Worm (Caenorhabditis elegans) whole organism, L4 larva: Measurements from ENCODE around the gene C13B4.1.

Source experiments
- F10B5.3 ChIP-seq: sonication (generic microtip); optimal IDR thresholded peaks from 2 replicates; lab custom pipeline; 2016; ENCODE audit warnings: mild to moderate bottlenecking, missing genetic modification characterization, missing compliant biosample characterization
- F26F4.8 ChIP-seq: fragments of 200-800 bp; sonication (Bioruptor generic); conservative IDR thresholded peaks from 2 replicates; pipeline ENCODE4 v1.3.6; 2022; ENCODE audit warnings: missing genetic modification characterization, missing compliant biosample characterization
- F49E8.2 ChIP-seq: sonication (generic microtip); optimal IDR thresholded peaks from 2 replicates; lab custom pipeline; 2016; ENCODE audit warnings: missing compliant biosample characterization, mild to moderate bottlenecking, missing genetic modification characterization, borderline replicate concordance
- ZK337.2 ChIP-seq: fragments of 200-800 bp; sonication (Bioruptor generic); IDR thresholded peaks from 2 replicates; pipeline ENCODE4 v1.3.6; 2022; ENCODE audit warnings: missing genetic modification reagents, missing genetic modification characterization, missing compliant biosample characterization
- aha-1 ChIP-seq: fragments of 150-350 bp; peaks from one replicate; lab custom pipeline; 2014; ENCODE audit warnings: missing biosample characterization, missing genetic modification characterization
- ceh-32 ChIP-seq: sonication (generic microtip); optimal IDR thresholded peaks from 2 replicates; lab custom pipeline; 2016; ENCODE audit warnings: mild to moderate bottlenecking, missing genetic modification characterization, missing compliant biosample characterization; ENCODE audit not compliant: poor library complexity
- cey-2 ChIP-seq: sonication (generic microtip); optimal IDR thresholded peaks from 3 replicates; lab custom pipeline; 2017; ENCODE audit warnings: missing genetic modification characterization, mild to moderate bottlenecking, missing compliant biosample characterization, antibody characterized with exemption, borderline replicate concordance; ENCODE audit not compliant: insufficient read depth
- ctbp-1 ChIP-seq: fragments of 200-800 bp; sonication (Bioruptor generic); IDR thresholded peaks from 2 replicates; pipeline ENCODE4 v1.3.6; 2022; ENCODE audit warnings: missing genetic modification reagents, missing genetic modification characterization, missing compliant biosample characterization
- daf-16 ChIP-seq, 3 experiments: sonication (generic microtip); optimal IDR thresholded peaks; 2 replicates each; lab custom pipeline; 2016 to 2017; ENCODE audit warnings: missing genetic modification characterization in 3 of 3, missing genetic modification reagents in 3 of 3, mild to moderate bottlenecking in 2 of 3, missing compliant biosample characterization in 2 of 3, missing biosample characterization in 1 of 3, moderate library complexity in 1 of 3
- daf-19 ChIP-seq: fragments of 200-800 bp; sonication (Bioruptor generic); conservative IDR thresholded peaks from 2 replicates; pipeline ENCODE4 v1.3.6; 2022; ENCODE audit warnings: missing genetic modification characterization, missing compliant biosample characterization
- dmd-6 ChIP-seq: fragments of 200-800 bp; sonication (Bioruptor generic); IDR thresholded peaks from 2 replicates; pipeline ENCODE4 v1.3.6; 2022; ENCODE audit warnings: missing genetic modification reagents, missing genetic modification characterization, missing compliant biosample characterization
- dmd-8 ChIP-seq: fragments of 200-800 bp; sonication (Bioruptor generic); IDR thresholded peaks from 2 replicates; pipeline ENCODE4 v1.3.6; 2022; ENCODE audit warnings: missing genetic modification characterization, missing compliant biosample characterization
- egl-27 ChIP-seq: sonication (generic microtip); optimal IDR thresholded peaks from 3 replicates; lab custom pipeline; 2017; ENCODE audit warnings: missing biosample characterization, missing genetic modification reagents, missing genetic modification characterization
- fos-1 ChIP-seq: fragments of 150-350 bp; optimal IDR thresholded peaks from 2 replicates; lab custom pipeline; 2014; ENCODE audit warnings: missing biosample characterization, missing genetic modification characterization
- hmg-1.1 ChIP-seq: fragments of 200-800 bp; sonication (Bioruptor generic); IDR thresholded peaks from 2 replicates; pipeline ENCODE4 v1.3.6; 2022; ENCODE audit warnings: missing genetic modification reagents, missing genetic modification characterization, missing compliant biosample characterization
- lim-7 ChIP-seq: fragments of 200-800 bp; sonication (Bioruptor generic); IDR thresholded peaks from 2 replicates; pipeline ENCODE4 v1.3.6; 2022; ENCODE audit warnings: missing genetic modification characterization, missing compliant biosample characterization
- lin-1 ChIP-seq: fragments of 200-800 bp; sonication (Bioruptor generic); IDR thresholded peaks from 2 replicates; pipeline ENCODE4 v1.3.6; 2022; ENCODE audit warnings: missing genetic modification reagents, missing genetic modification characterization, missing compliant biosample characterization
- lin-13 ChIP-seq: fragments of 150-350 bp; optimal IDR thresholded peaks from 2 replicates; lab custom pipeline; 2014; ENCODE audit warnings: missing biosample characterization, missing genetic modification reagents, missing genetic modification characterization
- lin-15B ChIP-seq: fragments of 150-350 bp; sonication (generic microtip); optimal IDR thresholded peaks from 3 replicates; lab custom pipeline; 2014; ENCODE audit warnings: missing biosample characterization, missing genetic modification characterization
- lin-39 ChIP-seq: fragments of 150-350 bp; optimal IDR thresholded peaks from 2 replicates; lab custom pipeline; 2014; ENCODE audit warnings: missing biosample characterization, missing genetic modification reagents, missing genetic modification characterization
- mxl-3 ChIP-seq: fragments of 200-800 bp; sonication (Bioruptor generic); optimal IDR thresholded peaks from 2 replicates; lab custom pipeline; 2018; ENCODE audit warnings: mild to moderate bottlenecking, missing genetic modification characterization, missing compliant biosample characterization
- nhr-237 ChIP-seq: sonication (generic microtip); optimal IDR thresholded peaks from 2 replicates; lab custom pipeline; 2017; ENCODE audit warnings: missing biosample characterization, missing genetic modification characterization
- nhr-25 ChIP-seq: sonication (generic microtip); optimal IDR thresholded peaks from 2 replicates; lab custom pipeline; 2017; ENCODE audit warnings: missing genetic modification characterization, mild to moderate bottlenecking, missing compliant biosample characterization, antibody characterized with exemption, moderate library complexity, borderline replicate concordance; ENCODE audit not compliant: insufficient read depth
- php-3 ChIP-seq: fragments of 200-800 bp; sonication (Bioruptor generic); IDR thresholded peaks from 2 replicates; pipeline ENCODE4 v1.3.6; 2022; ENCODE audit warnings: missing genetic modification reagents, missing genetic modification characterization, missing compliant biosample characterization
- rbr-2 ChIP-seq: sonication (generic microtip); optimal IDR thresholded peaks from 2 replicates; lab custom pipeline; 2016; ENCODE audit warnings: missing genotype, missing genetic modification characterization, missing compliant biosample characterization
- snpc-4 ChIP-seq: fragments of 150-350 bp; optimal IDR thresholded peaks from 2 replicates; lab custom pipeline; 2014; ENCODE audit warnings: missing biosample characterization, missing genetic modification characterization
- spr-3 ChIP-seq: fragments of 200-800 bp; sonication (Bioruptor generic); optimal IDR thresholded peaks from 2 replicates; lab custom pipeline; 2018; ENCODE audit warnings: mild to moderate bottlenecking, missing genetic modification characterization, missing compliant biosample characterization
- unc-130 ChIP-seq: sonication (generic microtip); optimal IDR thresholded peaks from 2 replicates; lab custom pipeline; 2016; ENCODE audit warnings: missing genetic modification reagents, missing genetic modification characterization, missing compliant biosample characterization
- unc-62 ChIP-seq, 3 experiments: fragments of 150-350 bp in 1 of 3; sonication (generic microtip); optimal IDR thresholded peaks in 2 of 3; peaks in 1 of 3; 1 replicate in 1 of 3; 2 replicates in 2 of 3; lab custom pipeline; 2014 to 2017; ENCODE audit warnings: missing biosample characterization in 3 of 3, missing genetic modification characterization in 3 of 3, missing genetic modification reagents in 3 of 3, missing genotype in 1 of 3

The C13B4.1 gene

DNA sequence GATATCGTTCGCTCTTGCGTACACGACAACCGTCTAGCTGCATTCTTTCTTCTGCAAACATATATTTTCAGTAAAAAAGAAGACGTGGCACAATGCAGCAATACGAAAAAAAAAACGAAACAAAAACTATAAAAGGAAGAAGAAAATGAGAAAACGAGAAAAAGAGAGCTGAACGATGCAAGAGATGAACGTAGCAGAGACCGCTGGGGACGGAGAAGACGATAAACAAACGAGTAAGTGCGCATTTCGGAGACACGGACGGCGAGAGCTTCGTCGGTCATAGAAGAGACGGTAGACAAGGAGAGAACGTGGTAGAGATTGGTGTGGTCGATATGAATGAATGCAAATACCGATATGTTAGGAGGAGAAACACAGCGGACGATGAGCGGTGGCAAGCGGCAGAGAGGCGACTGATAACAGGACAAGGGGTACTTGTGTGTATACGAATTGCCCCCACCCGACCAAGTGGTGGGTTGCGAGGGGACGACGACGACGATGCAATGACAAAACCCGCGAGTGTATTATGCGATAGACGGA, 41.4 kb downstream of the C13B4.1 start, which contains the start of gene K04B12.2 (continued):
- TF ChIP-seq lim-7 (GFP tag; lab: Robert Waterston, UW) (no peak), php-3 (GFP tag; lab: Robert Waterston, UW) (peak; percentile 35; the same call in 1 of the 2 replicates), unc-130 (GFP tag; lab: Kevin White, UChicago) (no peak), nhr-25 (tag; lab: Kevin White, UChicago) (no peak), lin-39 (tag; lab: Kevin White, UChicago) (no peak), cey-2 (tag; lab: Kevin White, UChicago) (no peak), dmd-8 (GFP tag; lab: Robert Waterston, UW) (no peak), fos-1 (tag; lab: Kevin White, UChicago) (no peak), lin-15B (tag; lab: Kevin White, UChicago) (no peak), ctbp-1 (GFP tag; lab: Robert Waterston, UW) (no peak), lin-13 (GFP tag; lab: Kevin White, UChicago) (peak; percentile 19)

DNA sequence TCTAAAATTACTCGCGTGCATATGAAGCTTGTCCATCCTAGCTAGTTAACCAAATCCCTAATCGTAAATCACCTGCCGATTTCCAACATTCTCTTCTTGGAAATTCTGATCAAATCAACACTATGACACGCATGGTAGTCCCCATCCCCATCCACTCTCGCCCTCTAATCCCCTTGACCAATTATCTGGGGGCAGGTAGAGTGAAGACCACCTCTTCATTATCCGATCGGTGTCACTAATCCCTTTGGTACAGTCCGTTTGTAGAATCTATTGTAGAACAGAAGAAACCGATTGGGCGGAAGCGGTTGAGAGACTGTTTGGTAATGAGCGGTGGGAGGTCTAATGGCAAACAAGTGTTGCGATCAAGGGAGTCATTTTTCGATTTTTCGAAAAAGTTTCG, 42.3 kb downstream of the C13B4.1 start:
- TF ChIP-seq lim-7 (GFP tag; lab: Robert Waterston, UW) (no peak), daf-16 (GFP tag; optimal IDR thresholded peaks at IDR 0.05; lab: Kevin White, UChicago) (no peak), daf-16 (tag; optimal IDR thresholded peaks at IDR 0.05; lab: Kevin White, UChicago) (no peak), hmg-1.1 (no peak), F26F4.8 (GFP tag; lab: Robert Waterston, UW) (no peak)

DNA sequence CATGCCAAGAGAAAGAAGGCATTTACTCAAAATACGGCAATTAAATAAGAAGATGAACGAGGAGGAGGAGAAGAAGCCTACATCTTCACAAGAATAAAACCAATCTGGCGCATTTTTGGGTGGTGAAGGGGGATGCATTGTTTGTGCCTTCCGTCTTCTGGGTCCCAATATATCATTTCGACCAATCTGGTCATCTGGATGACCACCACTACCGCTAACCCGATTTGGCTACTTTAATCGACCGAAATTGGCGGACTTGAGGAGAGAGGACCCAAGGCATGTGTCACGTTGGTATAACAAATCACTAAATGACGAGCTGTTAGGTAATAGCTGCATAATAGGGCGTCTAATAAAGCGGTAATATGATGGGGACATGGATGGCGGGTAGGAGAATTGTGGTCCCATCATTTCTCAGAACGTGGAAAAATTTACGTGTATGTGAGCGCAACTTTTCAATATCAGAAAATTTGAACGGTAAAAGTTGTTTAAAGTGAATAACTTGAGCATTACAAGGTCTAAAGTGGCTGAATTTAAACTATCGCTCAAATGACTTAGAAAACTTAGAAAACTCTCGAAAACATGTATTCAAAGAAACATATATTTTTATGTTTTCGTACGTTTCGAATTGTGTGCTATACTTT, 45.6 kb downstream of the C13B4.1 start:
- TF ChIP-seq lin-1 (GFP tag; lab: Robert Waterston, UW) (no peak), F10B5.3 (tag; lab: Kevin White, UChicago) (no peak), unc-62 (GFP tag; optimal IDR thresholded peaks at IDR 0.05 in 1 of 2; lab: Kevin White, UChicago) (peak in 1 of 2 experiments; percentile 91), unc-62 (tag; optimal IDR thresholded peaks at IDR 0.05; lab: Kevin White, UChicago) (no peak)

DNA sequence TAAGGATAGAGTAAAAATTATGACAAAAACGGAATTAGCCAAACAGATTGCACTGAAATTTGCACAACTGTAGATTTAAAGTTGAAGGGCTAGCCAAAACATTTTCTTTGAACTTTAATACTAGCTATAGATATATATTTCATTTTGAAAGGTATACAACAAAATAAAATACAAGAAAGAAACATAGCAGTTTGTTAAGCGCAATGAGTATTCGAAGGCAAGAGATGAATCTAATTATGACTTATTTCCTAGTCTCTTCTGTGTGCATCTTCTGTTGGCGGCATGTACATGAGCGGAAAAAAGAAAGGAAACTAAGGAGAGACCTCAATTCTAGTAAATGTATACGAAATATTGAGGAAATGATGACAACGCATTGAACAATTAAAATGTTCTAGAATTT, 47.3 kb downstream of the C13B4.1 start:
- TF ChIP-seq F49E8.2 (no peak), daf-19 (no peak), egl-27 (tag; lab: Kevin White, UChicago) (no peak), ceh-32 (tag; lab: Kevin White, UChicago) (no peak), snpc-4 (tag; lab: Kevin White, UChicago) (no peak), ZK337.2 (GFP tag; lab: Robert Waterston, UW) (no peak), nhr-237 (tag; lab: Kevin White, UChicago) (no peak), mxl-3 (no peak), rbr-2 (tag; lab: Kevin White, UChicago) (no peak)

DNA sequence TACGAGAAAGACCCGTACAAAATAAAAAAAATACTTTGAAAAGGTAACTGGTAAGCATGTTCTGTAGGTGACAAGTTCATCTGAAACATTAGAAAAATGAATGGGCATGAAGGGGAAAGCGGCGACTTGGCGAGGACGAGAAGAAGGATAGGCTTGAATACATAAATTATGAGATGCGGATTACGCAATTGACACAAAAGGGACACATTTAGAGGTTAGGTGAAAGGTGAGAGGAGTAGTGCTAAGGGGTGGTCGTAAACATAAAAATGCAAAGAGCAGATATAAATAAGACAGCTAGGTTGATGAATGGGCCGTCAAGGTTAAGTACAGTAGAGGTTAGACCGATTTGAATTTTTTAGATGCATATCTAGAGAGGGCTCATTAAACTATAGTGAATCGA, 50.6 kb downstream of the C13B4.1 start:
- TF ChIP-seq dmd-6 (GFP tag; lab: Robert Waterston, UW), result no peak
- TF ChIP-seq, all 104 proteins: peak for 0

DNA sequence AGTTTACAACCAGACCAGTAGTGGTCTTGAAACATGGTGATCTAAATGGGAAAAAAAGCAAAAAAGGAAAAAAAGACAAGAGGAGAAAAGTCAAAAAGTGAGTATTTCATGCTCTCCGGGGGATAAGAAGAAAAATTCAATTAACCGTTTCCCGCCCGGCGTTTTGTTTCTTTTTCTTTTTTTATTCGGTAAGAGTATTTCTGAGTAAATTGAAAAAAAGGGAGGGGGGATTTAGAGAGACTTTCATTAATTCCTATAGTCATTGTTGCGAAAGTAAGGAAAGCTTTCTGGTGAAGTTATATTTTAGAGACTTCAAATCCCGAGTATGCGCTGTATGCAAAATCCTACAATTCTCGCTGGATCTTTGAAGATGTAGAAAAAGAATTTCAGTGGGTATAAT, 51.7 kb downstream of the C13B4.1 start:
- TF ChIP-seq spr-3 (GFP tag; lab: Kevin White, UChicago), result no peak
- peak; percentile 36 for TF ChIP-seq aha-1 (tag; lab: Kevin White, UChicago)
- no peak for TF ChIP-seq lin-1 (GFP tag; lab: Robert Waterston, UW)
- TF ChIP-seq, all 104 proteins: peak for 1
